Worm (Caenorhabditis elegans): ENCODE results near the gene kbp-3.

DNA sequence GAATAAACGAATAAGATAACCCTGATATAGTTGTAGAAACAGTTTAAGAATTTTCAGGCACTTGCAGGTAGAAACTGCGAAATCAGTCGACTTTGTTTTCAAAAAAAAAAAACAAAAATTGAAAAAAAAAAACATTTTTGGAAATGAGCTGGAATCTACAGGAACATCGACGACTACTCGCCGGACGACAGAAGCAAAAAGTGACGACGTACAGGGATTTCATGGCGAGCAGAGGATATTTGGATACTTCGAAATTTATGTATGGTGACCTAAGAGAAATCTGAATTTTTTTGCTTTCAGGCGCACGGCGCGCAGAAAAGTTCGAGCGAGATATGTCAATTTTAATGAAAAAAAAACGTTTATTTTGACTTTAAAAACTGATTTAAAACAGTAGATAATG, 11.2 kb upstream of the kbp-3 start:
- TF ChIP-seq elt-1 (tag; optimal IDR thresholded peaks at IDR 0.05; ENCODE audit: borderline replicate concordance, insufficient read depth) (no peak), unc-39 (tag; optimal IDR thresholded peaks at IDR 0.05) (no peak), elt-3 (tag; optimal IDR thresholded peaks at IDR 0.05) (no peak), lsy-2 (tag; optimal IDR thresholded peaks at IDR 0.05) (no peak), snpc-4 (tag; optimal IDR thresholded peaks at IDR 0.05) (no peak)
